Worm (Caenorhabditis elegans) whole organism, L1 larva: Measurements from ENCODE around the gene Y57G7A.2.
"Not testable (repeated sequence)": the region's sequence is repeated elsewhere in the genome, so short reads cannot be mapped to it uniquely, and the experiment has no call there.

Source experiments
- dpl-1 ChIP-seq, 3 experiments: fragments of 150-350 bp in 2 of 3; sonication (generic microtip) in 1 of 3; optimal IDR thresholded peaks; 2 replicates each; lab custom pipeline; 2014 to 2017; ENCODE audit warnings: missing biosample characterization in 3 of 3, missing genetic modification characterization in 3 of 3, missing genetic modification reagents in 3 of 3
- lin-35 ChIP-seq, 2 experiments: fragments of 150-350 bp; optimal IDR thresholded peaks; 2 replicates each; lab custom pipeline; 2014; ENCODE audit warnings: missing biosample characterization in 2 of 2, missing genetic modification characterization in 2 of 2, missing genetic modification reagents in 2 of 2
- mdl-1 ChIP-seq, 2 experiments: fragments of 150-350 bp; optimal IDR thresholded peaks; 2 replicates each; lab custom pipeline; 2014 to 2017; ENCODE audit warnings: missing biosample characterization in 2 of 2, missing genetic modification characterization in 2 of 2, inconsistent platforms in 1 of 2
- nhr-28 ChIP-seq: fragments of 150-350 bp; optimal IDR thresholded peaks from 2 replicates; lab custom pipeline; 2014; ENCODE audit warnings: missing biosample characterization, missing genetic modification characterization
- nhr-84 ChIP-seq: sonication (generic microtip); optimal IDR thresholded peaks from 2 replicates; lab custom pipeline; 2017; ENCODE audit warnings: missing biosample characterization, missing genetic modification characterization
- unc-130 ChIP-seq: fragments of 150-350 bp; optimal IDR thresholded peaks from 2 replicates; lab custom pipeline; 2017; ENCODE audit warnings: missing biosample characterization, missing genetic modification characterization, inconsistent platforms

ce11 chrII:1278350-1278749 is 17.5 kb upstream of the Y57G7A.2 start, which contains the start of gene srz-63:
- not testable (repeated sequence) for TF ChIP-seq nhr-84 (tag; lab: Kevin White, UChicago); lin-35 (GFP tag; optimal IDR thresholded peaks at IDR 0.05; lab: Kevin White, UChicago); dpl-1 (GFP tag; optimal IDR thresholded peaks at IDR 0.05; lab: Kevin White, UChicago); unc-130 (tag; lab: Kevin White, UChicago); nhr-28; mdl-1 (tag; optimal IDR thresholded peaks at IDR 0.05; lab: Kevin White, UChicago)
